Worm (Caenorhabditis elegans): Measurements from ENCODE around the gene C50C3.5.

C50C3.5 gene

DNA sequence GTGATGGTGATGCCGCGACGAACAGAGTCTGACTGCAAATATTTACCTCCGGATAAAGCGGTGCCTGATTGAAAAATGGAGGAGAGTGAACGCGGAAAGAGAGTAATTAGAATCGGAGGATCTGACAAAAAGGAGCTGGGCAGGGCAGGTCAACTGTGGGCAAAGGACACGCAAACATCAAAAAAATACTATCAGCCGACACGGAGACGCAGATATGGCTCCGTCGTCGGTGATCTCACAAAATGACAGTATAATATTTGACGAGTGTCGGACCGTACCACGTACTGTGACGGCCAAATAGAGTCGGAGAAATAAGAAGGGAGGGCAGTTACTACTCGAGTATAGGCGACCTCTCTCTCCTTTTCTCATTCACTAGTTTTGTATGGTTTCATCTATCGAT is 46.5 kb upstream of the C50C3.5 start:
- TF ChIP-seq pha-2 (tag; optimal IDR thresholded peaks at IDR 0.05) (peak; percentile 32), ttx-3 (tag; optimal IDR thresholded peaks at IDR 0.05) (no peak), tbx-2 (tag; optimal IDR thresholded peaks at IDR 0.05) (peak; percentile 2)

- TF ChIP-seq syd-9 (tag; optimal IDR thresholded peaks at IDR 0.05): no peak
- no peak for TF ChIP-seq unc-42 (tag; optimal IDR thresholded peaks at IDR 0.05)
- no peak for TF ChIP-seq pax-1 (tag; optimal IDR thresholded peaks at IDR 0.05)
- no peak for TF ChIP-seq pros-1 (tag; optimal IDR thresholded peaks at IDR 0.05)
- TF ChIP-seq ceh-48 (tag; optimal IDR thresholded peaks at IDR 0.05): no peak
- TF ChIP-seq Y22D7AL.16 (tag; optimal IDR thresholded peaks at IDR 0.05): no peak
- no peak for TF ChIP-seq unc-86 (tag; optimal IDR thresholded peaks at IDR 0.05)
- no peak for TF ChIP-seq hlh-30 (tag; optimal IDR thresholded peaks at IDR 0.05; ENCODE audit: insufficient read depth)
- no peak for TF ChIP-seq ahr-1 (tag; optimal IDR thresholded peaks at IDR 0.05)
- no peak for TF ChIP-seq T23F11.4 (GFP tag; optimal IDR thresholded peaks at IDR 0.05)
- TF ChIP-seq F13H6.1 (tag; optimal IDR thresholded peaks at IDR 0.05): no peak
- no peak for TF ChIP-seq unc-55 (GFP tag; optimal IDR thresholded peaks at IDR 0.05)
- TF ChIP-seq hlh-6 (tag; optimal IDR thresholded peaks at IDR 0.05): no peak
- no peak for TF ChIP-seq hlh-15 (tag; optimal IDR thresholded peaks at IDR 0.05)
Measured at ce11 chrIII:8133346-8133745, 45.7 kb upstream of the C50C3.5 start, which contains the start of gene C14B9.2. TSS of gene C14B9.2 (plus strand) at chrIII:8133665.

DNA sequence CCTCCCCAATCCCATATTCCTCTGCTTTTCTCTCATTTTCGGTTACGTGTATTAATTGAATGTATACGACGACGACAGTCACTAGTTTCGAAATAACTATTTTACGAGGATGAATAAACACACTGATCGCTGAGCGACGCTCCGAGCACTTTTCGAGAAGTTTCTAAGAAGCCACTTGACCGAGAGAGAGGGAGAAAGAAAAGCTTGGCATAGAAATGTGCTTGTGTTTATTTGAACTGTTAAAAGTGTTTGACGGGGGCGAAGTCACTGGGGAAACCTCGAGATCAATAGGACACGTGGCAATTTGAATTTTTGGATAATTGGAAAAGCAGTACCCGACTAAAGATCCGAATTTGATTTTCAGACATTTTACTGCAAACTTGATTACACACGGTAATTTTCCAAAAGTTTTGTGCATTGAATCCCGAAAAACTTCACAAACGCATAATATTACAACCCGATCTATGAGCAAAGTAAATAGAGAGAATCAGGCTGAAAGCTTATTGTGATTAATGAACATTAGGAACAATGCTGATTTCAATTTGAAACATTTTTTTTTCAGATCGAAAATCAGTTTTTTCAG is 42.4 kb upstream of the C50C3.5 start:
- TF ChIP-seq ceh-22 (tag; optimal IDR thresholded peaks at IDR 0.05): peak; percentile 61
- TF ChIP-seq mec-3 (tag; optimal IDR thresholded peaks at IDR 0.05; ENCODE audit: borderline replicate concordance): no peak
- TF ChIP-seq ceh-45 (GFP tag; IDR thresholded peaks at IDR 0.05): no peak
- TF ChIP-seq pax-1 (tag; optimal IDR thresholded peaks at IDR 0.05): peak; percentile 73
- TF ChIP-seq nfya-1 (tag; optimal IDR thresholded peaks at IDR 0.05): peak; percentile 7
- peak; percentile 24 for TF ChIP-seq ama-1 (optimal IDR thresholded peaks at IDR 0.05)
- TF ChIP-seq hlh-30 (tag; optimal IDR thresholded peaks at IDR 0.05; ENCODE audit: insufficient read depth): peak; percentile 33

ce11 chrIII:8137777-8138176 is 41.2 kb upstream of the C50C3.5 start, which contains the start of gene hsp-12.2:
TSS of gene hsp-12.2 (plus strand) at chrIII:8138077.
- TF ChIP-seq lin-11 (tag; optimal IDR thresholded peaks at IDR 0.05) (no peak), rnt-1 (tag; optimal IDR thresholded peaks at IDR 0.05) (no peak), sdc-2 (tag; optimal IDR thresholded peaks at IDR 0.05) (no peak), zip-5 (tag; optimal IDR thresholded peaks at IDR 0.05) (no peak), K02D7.2 (tag; optimal IDR thresholded peaks at IDR 0.05) (no peak), nfya-1 (tag; optimal IDR thresholded peaks at IDR 0.05) (no peak), ceh-31 (tag; optimal IDR thresholded peaks at IDR 0.05) (no peak), mec-3 (tag; optimal IDR thresholded peaks at IDR 0.05; ENCODE audit: borderline replicate concordance) (no peak), sox-2 (GFP tag; IDR thresholded peaks at IDR 0.05) (no peak), pha-2 (tag; optimal IDR thresholded peaks at IDR 0.05) (no peak), ceh-22 (tag; optimal IDR thresholded peaks at IDR 0.05) (no peak), T23F11.4 (GFP tag; optimal IDR thresholded peaks at IDR 0.05) (no peak), pqm-1 (tag; optimal IDR thresholded peaks at IDR 0.05) (no peak), ceh-2 (tag; optimal IDR thresholded peaks at IDR 0.05) (no peak), ref-2 (tag; optimal IDR thresholded peaks at IDR 0.05) (no peak), elt-4 (tag; optimal IDR thresholded peaks at IDR 0.05) (no peak), ceh-18 (tag; optimal IDR thresholded peaks at IDR 0.05) (no peak), ceh-30 (tag; optimal IDR thresholded peaks at IDR 0.05) (no peak), hlh-8 (tag; optimal IDR thresholded peaks at IDR 0.05) (no peak)

- no peak for TF ChIP-seq npax-4 (tag; optimal IDR thresholded peaks at IDR 0.05)
- TF ChIP-seq ceh-6 (GFP tag; optimal IDR thresholded peaks at IDR 0.05): no peak
- TF ChIP-seq elt-2 (tag; optimal IDR thresholded peaks at IDR 0.05): no peak
- no peak for TF ChIP-seq hlh-6 (tag; optimal IDR thresholded peaks at IDR 0.05)
- TF ChIP-seq syd-9 (tag; optimal IDR thresholded peaks at IDR 0.05): no peak
Measured at ce11 chrIII:8142217-8142616, 36.8 kb upstream of the C50C3.5 start.

All from whole organism, late embryonic.